Worm (Caenorhabditis elegans): ENCODE results near the gene C47E8.9.
A peak's percentile ranks its signal among the peaks of the same experiment; 100 is the strongest.

The C47E8.9 gene

DNA sequence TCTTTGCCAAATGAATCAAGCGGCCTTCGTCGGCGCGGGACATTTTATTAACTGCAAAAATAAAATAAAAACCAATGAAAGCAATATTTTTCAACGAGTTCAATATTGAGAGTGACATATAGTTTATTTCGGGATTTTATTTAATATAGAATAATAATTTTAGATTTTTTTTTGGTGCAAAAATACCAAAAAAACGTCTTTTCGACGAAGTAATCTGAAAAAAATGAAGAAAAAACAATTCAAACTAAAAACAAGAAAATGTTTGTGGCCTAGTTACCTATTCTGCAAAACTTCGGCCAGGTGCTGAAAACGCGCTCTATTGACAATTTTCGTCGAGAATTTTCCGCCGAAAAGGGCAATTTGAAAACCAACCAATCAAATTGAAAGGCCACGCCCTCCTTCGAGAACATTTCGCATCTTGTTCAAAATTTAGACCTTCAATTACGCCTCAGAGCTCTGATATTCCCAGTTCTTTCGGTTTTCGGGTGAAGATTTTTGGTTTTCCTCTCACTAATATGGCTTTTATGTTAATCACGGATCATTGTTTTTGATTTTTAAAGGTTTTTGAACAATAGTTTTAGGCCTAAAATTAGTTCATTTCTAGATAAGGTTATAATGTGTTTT is 22.4 kb downstream of the C47E8.9 start, which contains the start of gene C47E8.4 (continued):
- peak; percentile 88 for TF ChIP-seq ama-1 (optimal IDR thresholded peaks at IDR 0.05)

- TF ChIP-seq nhr-20 (tag; optimal IDR thresholded peaks at IDR 0.05) (no peak), unc-98 (GFP tag; IDR thresholded peaks at IDR 0.05) (no peak), ets-5 (GFP tag; IDR thresholded peaks at IDR 0.05) (no peak), xbp-1 (tag; optimal IDR thresholded peaks at IDR 0.05) (no peak), nhr-76 (tag; optimal IDR thresholded peaks at IDR 0.05) (no peak), egl-13 (tag; optimal IDR thresholded peaks at IDR 0.05) (no peak), lin-35 (GFP tag; optimal IDR thresholded peaks at IDR 0.05) (no peak), lin-39 (tag; optimal IDR thresholded peaks at IDR 0.05) (no peak), elt-3 (tag; optimal IDR thresholded peaks at IDR 0.05) (no peak), ztf-4 (tag; optimal IDR thresholded peaks at IDR 0.05) (peak; percentile 18), fkh-8 (tag; optimal IDR thresholded peaks at IDR 0.05) (no peak), C04F5.9 (tag; optimal IDR thresholded peaks at IDR 0.05) (no peak), dpl-1 (GFP tag; optimal IDR thresholded peaks at IDR 0.05) (no peak), ceh-90 (tag; optimal IDR thresholded peaks at IDR 0.05) (no peak), rnt-1 (tag; optimal IDR thresholded peaks at IDR 0.05) (peak; percentile 26), nhr-84 (tag; optimal IDR thresholded peaks at IDR 0.05) (peak; percentile 70), ceh-63 (GFP tag; optimal IDR thresholded peaks at IDR 0.05) (peak; percentile 50), nhr-85 (tag) (peak; percentile 50), swsn-7 (tag; optimal IDR thresholded peaks at IDR 0.05) (no peak), hlh-17 (GFP tag; optimal IDR thresholded peaks at IDR 0.05; ENCODE audit: borderline replicate concordance) (no peak), nhr-47 (tag; optimal IDR thresholded peaks at IDR 0.05) (no peak), nhr-12 (tag; optimal IDR thresholded peaks at IDR 0.05) (no peak), lin-13 (GFP tag; optimal IDR thresholded peaks at IDR 0.05) (no peak), lir-3 (tag; optimal IDR thresholded peaks at IDR 0.05; ENCODE audit: poor library complexity) (no peak), mab-9 (GFP tag; IDR thresholded peaks at IDR 0.05) (no peak), unc-62 (GFP tag; optimal IDR thresholded peaks at IDR 0.05) (no peak), tbx-2 (tag; optimal IDR thresholded peaks at IDR 0.05) (no peak), nhr-77 (tag; optimal IDR thresholded peaks at IDR 0.05) (no peak), vab-15 (tag; optimal IDR thresholded peaks at IDR 0.05) (no peak), pax-3 (tag; optimal IDR thresholded peaks at IDR 0.05) (no peak), fkh-4 (tag; optimal IDR thresholded peaks at IDR 0.05; ENCODE audit: borderline replicate concordance) (no peak), unc-130 (tag; optimal IDR thresholded peaks at IDR 0.05) (no peak), snu-23 (GFP tag; optimal IDR thresholded peaks at IDR 0.05) (no peak), ama-1 (optimal IDR thresholded peaks at IDR 0.05) (peak; percentile 85), nhr-237 (tag; optimal IDR thresholded peaks at IDR 0.05) (no peak), efl-1 (optimal IDR thresholded peaks at IDR 0.05) (no peak), efl-1 (GFP tag; optimal IDR thresholded peaks at IDR 0.05 in 1 of 2) (peak in 1 of 2 experiments; percentile 11), fkh-10 (GFP tag; optimal IDR thresholded peaks at IDR 0.05) (no peak), nhr-71 (tag; optimal IDR thresholded peaks at IDR 0.05) (no peak), sptf-1 (tag; optimal IDR thresholded peaks at IDR 0.05) (no peak), skn-1 (tag; optimal IDR thresholded peaks at IDR 0.05) (peak; percentile 20), mdl-1 (tag; optimal IDR thresholded peaks at IDR 0.05) (no peak), hpl-2 (GFP tag; optimal IDR thresholded peaks at IDR 0.05) (no peak), ceh-82 (tag; optimal IDR thresholded peaks at IDR 0.05) (no peak), alr-1 (tag; optimal IDR thresholded peaks at IDR 0.05; ENCODE audit: borderline replicate concordance) (peak; percentile 100), C16A3.4 (tag; optimal IDR thresholded peaks at IDR 0.05) (no peak), elt-2 (tag; optimal IDR thresholded peaks at IDR 0.05) (peak; percentile 3), F16B12.6 (tag; optimal IDR thresholded peaks at IDR 0.05) (no peak), blmp-1 (tag; optimal IDR thresholded peaks at IDR 0.05) (no peak)
These were observed 23.4 kb downstream of the C47E8.9 start for ce11 chrV:14686231-14687105.

Measured in whole organism, L1 larva.